Fruit fly (Drosophila melanogaster): Measurements from ENCODE around the gene Wdr81.

Gene Wdr81

dm6 chr2L:12013243-12013642 is 7.5 kb downstream of the Wdr81 start (continued):
- TF ChIP-seq Hr39 (GFP tag; optimal IDR thresholded peaks at IDR 0.05) (peak; percentile 53), cyc (GFP tag; optimal IDR thresholded peaks at IDR 0.05) (peak; percentile 34), Lpt (GFP tag; optimal IDR thresholded peaks at IDR 0.05) (no peak), fkh (GFP tag; optimal IDR thresholded peaks at IDR 0.05) (no peak), CG8319 (GFP tag; optimal IDR thresholded peaks at IDR 0.05) (no peak), Gug (GFP tag; IDR thresholded peaks at IDR 0.05) (no peak), achi (GFP tag; optimal IDR thresholded peaks at IDR 0.05) (peak; percentile 1), CG15336 (GFP tag; IDR thresholded peaks at IDR 0.05) (no peak), Ets96B (tag; optimal IDR thresholded peaks at IDR 0.05) (peak; percentile 16), dac (GFP tag; optimal IDR thresholded peaks at IDR 0.05) (no peak), CG8119 (GFP tag; IDR thresholded peaks at IDR 0.05) (no peak), net (GFP tag; optimal IDR thresholded peaks at IDR 0.05) (no peak), CG6163 (GFP tag; IDR thresholded peaks at IDR 0.05) (peak; percentile 30; the same call in 2 of the 3 replicates), OdsH (GFP tag; optimal IDR thresholded peaks at IDR 0.05) (peak; percentile 29), CG11294 (GFP tag; IDR thresholded peaks at IDR 0.05) (no peak), ss (GFP tag; optimal IDR thresholded peaks at IDR 0.05) (no peak), pdm3 (GFP tag; optimal IDR thresholded peaks at IDR 0.05) (peak; percentile 52), CG10669 (GFP tag; optimal IDR thresholded peaks at IDR 0.05) (peak; percentile 45), CG31627 (GFP tag; optimal IDR thresholded peaks at IDR 0.05) (peak; percentile 41), Sox14 (GFP tag; optimal IDR thresholded peaks at IDR 0.05) (peak; percentile 19), spab (GFP tag; optimal IDR thresholded peaks at IDR 0.05) (no peak), Smox (GFP tag; optimal IDR thresholded peaks at IDR 0.05) (peak; percentile 40), vri (GFP tag; optimal IDR thresholded peaks at IDR 0.05) (no peak), dsx (GFP tag; optimal IDR thresholded peaks at IDR 0.05; ENCODE audit: poor library complexity, severe bottlenecking) (no peak), Hr4 (GFP tag; optimal IDR thresholded peaks at IDR 0.05) (no peak), topi (GFP tag; optimal IDR thresholded peaks at IDR 0.05) (peak; percentile 39), acj6 (GFP tag; optimal IDR thresholded peaks at IDR 0.05) (peak; percentile 54), svp (GFP tag) (no peak), eg (GFP tag; IDR thresholded peaks at IDR 0.05) (no peak), Hr38 (GFP tag; optimal IDR thresholded peaks at IDR 0.05) (no peak), CG3919 (GFP tag; optimal IDR thresholded peaks at IDR 0.05) (no peak), fd85E (GFP tag; optimal IDR thresholded peaks at IDR 0.05) (no peak), Eip75B (GFP tag; optimal IDR thresholded peaks at IDR 0.05) (no peak)

dm6 chr2L:12011682-12012655 is 8.8 kb downstream of the Wdr81 start:
- TF ChIP-seq eg (GFP tag; IDR thresholded peaks at IDR 0.05), result no peak
- peak; percentile 86 for TF ChIP-seq Eip78C (GFP tag)
- TF ChIP-seq Blimp-1 (GFP tag; optimal IDR thresholded peaks at IDR 0.05), result peak; percentile 74
- no peak for TF ChIP-seq Gug (GFP tag; IDR thresholded peaks at IDR 0.05)
- TF ChIP-seq ss (GFP tag; optimal IDR thresholded peaks at IDR 0.05), result peak; percentile 75 to 78
- peak; percentile 80 for TF ChIP-seq topi (GFP tag; optimal IDR thresholded peaks at IDR 0.05)
- peak; percentile 71 for TF ChIP-seq Hr39 (GFP tag; optimal IDR thresholded peaks at IDR 0.05)
- TF ChIP-seq Lpt (GFP tag; optimal IDR thresholded peaks at IDR 0.05), result peak; percentile 54
- TF ChIP-seq salr (GFP tag; optimal IDR thresholded peaks at IDR 0.05), result peak; percentile 1 to 47
- TF ChIP-seq Hr38 (GFP tag; optimal IDR thresholded peaks at IDR 0.05), result no peak
- peak; percentile 31 for TF ChIP-seq OdsH (GFP tag; optimal IDR thresholded peaks at IDR 0.05)
- peak; percentile 68 for TF ChIP-seq spab (GFP tag; optimal IDR thresholded peaks at IDR 0.05)
- TF ChIP-seq pdm3 (GFP tag; optimal IDR thresholded peaks at IDR 0.05), result peak; percentile 52
- peak; percentile 56 for TF ChIP-seq CG9139 (GFP tag; optimal IDR thresholded peaks at IDR 0.05)
- no peak for TF ChIP-seq CG10631 (GFP tag; optimal IDR thresholded peaks at IDR 0.05)
- peak; percentile 82 for TF ChIP-seq lz (GFP tag; optimal IDR thresholded peaks at IDR 0.05)
- peak; percentile 41 for TF ChIP-seq fd59A (GFP tag; optimal IDR thresholded peaks at IDR 0.05)
- peak; percentile 29 for TF ChIP-seq CG34406 (GFP tag; optimal IDR thresholded peaks at IDR 0.05)
- peak; percentile 82 for TF ChIP-seq esn (GFP tag; optimal IDR thresholded peaks at IDR 0.05)
- peak; percentile 82 for TF ChIP-seq CG1621 (tag; optimal IDR thresholded peaks at IDR 0.05)
- peak; percentile 69 for TF ChIP-seq CG6808 (GFP tag; optimal IDR thresholded peaks at IDR 0.05)
- TF ChIP-seq CG16779 (tag; optimal IDR thresholded peaks at IDR 0.05), result peak; percentile 53
- peak; percentile 89 for TF ChIP-seq net (GFP tag; optimal IDR thresholded peaks at IDR 0.05)
- no peak for TF ChIP-seq CG15336 (GFP tag; IDR thresholded peaks at IDR 0.05)
- no peak for TF ChIP-seq vri (GFP tag; optimal IDR thresholded peaks at IDR 0.05)
- TF ChIP-seq dac (GFP tag; optimal IDR thresholded peaks at IDR 0.05), result peak; percentile 27
- peak; percentile 85 for TF ChIP-seq fkh (GFP tag; optimal IDR thresholded peaks at IDR 0.05)
- peak; percentile 87 for TF ChIP-seq cyc (GFP tag; optimal IDR thresholded peaks at IDR 0.05)
- peak; percentile 5 for TF ChIP-seq CG32006 (GFP tag; optimal IDR thresholded peaks at IDR 0.05)
- TF ChIP-seq CG10669 (GFP tag; optimal IDR thresholded peaks at IDR 0.05), result peak; percentile 59
- TF ChIP-seq dsx (GFP tag; optimal IDR thresholded peaks at IDR 0.05; ENCODE audit: poor library complexity, severe bottlenecking), result peak; percentile 92
